Fruit fly (Drosophila melanogaster) whole organism, embryonic: Measurements from ENCODE around the gene mof.

Source experiments
- ATbp ChIP-seq: fragments of 200-800 bp; sonication (Bioruptor generic); optimal IDR thresholded peaks from 2 replicates; lab custom pipeline; 2017; ENCODE audit warnings: missing biosample characterization, mild to moderate bottlenecking, missing genetic modification characterization, missing genetic modification reagents
- Asciz ChIP-seq: fragments of 200-800 bp; sonication (Bioruptor generic); optimal IDR thresholded peaks from 2 replicates; lab custom pipeline; 2017; ENCODE audit warnings: missing biosample characterization, mild to moderate bottlenecking, missing genetic modification characterization, missing genetic modification reagents
- CG11093 ChIP-seq: fragments of 200-800 bp; sonication (Bioruptor generic); IDR thresholded peaks from 3 replicates; pipeline ENCODE4 v1.3.6; 2022; ENCODE audit warnings: missing biosample characterization, missing genetic modification characterization
- CG11504 ChIP-seq: fragments of 200-800 bp; sonication (Bioruptor generic); optimal IDR thresholded peaks from 3 replicates; lab custom pipeline; 2019; ENCODE audit warnings: missing biosample characterization, mild to moderate bottlenecking, missing genetic modification characterization, moderate library complexity
- CG11695 ChIP-seq: fragments of 200-800 bp; sonication (Bioruptor generic); IDR thresholded peaks from 3 replicates; pipeline ENCODE4 v1.3.6; 2022; ENCODE audit warnings: missing biosample characterization, missing genetic modification characterization
- CG12104 ChIP-seq: fragments of 200-800 bp; sonication (Bioruptor generic); optimal IDR thresholded peaks from 3 replicates; lab custom pipeline; 2016; ENCODE audit warnings: missing biosample characterization, missing genetic modification characterization
- CG12236 ChIP-seq: fragments of 200-800 bp; sonication (Bioruptor generic); optimal IDR thresholded peaks from 2 replicates; lab custom pipeline; 2016; ENCODE audit warnings: missing biosample characterization, missing genetic modification characterization
- CG13424 ChIP-seq: fragments of 200-800 bp; sonication (Bioruptor generic); optimal IDR thresholded peaks from 2 replicates; lab custom pipeline; 2019; ENCODE audit warnings: missing biosample characterization, mild to moderate bottlenecking, missing genetic modification characterization, moderate library complexity
- CG14710 ChIP-seq: fragments of 200-800 bp; sonication (Bioruptor generic); optimal IDR thresholded peaks from 3 replicates; lab custom pipeline; 2019; ENCODE audit warnings: missing biosample characterization, mild to moderate bottlenecking, missing genetic modification characterization, moderate library complexity
- CG31365 ChIP-seq: fragments of 200-800 bp; sonication (Bioruptor generic); optimal IDR thresholded peaks from 2 replicates; lab custom pipeline; 2018; ENCODE audit warnings: missing biosample characterization, mild to moderate bottlenecking, missing genetic modification characterization
- CG4617 ChIP-seq: fragments of 200-800 bp; sonication (Bioruptor generic); optimal IDR thresholded peaks from 3 replicates; lab custom pipeline; 2016; ENCODE audit warnings: missing biosample characterization, missing genetic modification characterization, borderline replicate concordance
- CG4730 ChIP-seq: fragments of 200-800 bp; sonication (Bioruptor generic); IDR thresholded peaks from 2 replicates; pipeline ENCODE4 v1.3.6; 2022; ENCODE audit warnings: missing biosample characterization, missing genetic modification characterization
- CG5180 ChIP-seq: fragments of 200-800 bp; sonication (Bioruptor generic); optimal IDR thresholded peaks from 3 replicates; lab custom pipeline; 2017; ENCODE audit warnings: missing biosample characterization, missing genetic modification characterization, mild to moderate bottlenecking, moderate library complexity, missing genetic modification reagents
- CG7357 ChIP-seq: fragments of 200-800 bp; sonication (Bioruptor generic); IDR thresholded peaks from 3 replicates; pipeline ENCODE4 v1.3.6; 2022; ENCODE audit warnings: missing biosample characterization, missing genetic modification characterization
- CG7839 ChIP-seq: fragments of 200-800 bp; sonication (Bioruptor generic); optimal IDR thresholded peaks from 3 replicates; lab custom pipeline; 2018; ENCODE audit warnings: missing biosample characterization, mild to moderate bottlenecking, missing genetic modification characterization, moderate library complexity
- CG8478 ChIP-seq: fragments of >200 bp; optimal IDR thresholded peaks from 2 replicates; lab custom pipeline; 2018
- CG9215 ChIP-seq: fragments of 200-800 bp; sonication (Bioruptor generic); IDR thresholded peaks from 2 replicates; pipeline ENCODE4 v1.3.6; 2022; ENCODE audit warnings: missing biosample characterization, missing genetic modification characterization
- Dfd ChIP-seq, 2 experiments: fragments of >200 bp; optimal IDR thresholded peaks; 2 replicates each; lab custom pipeline; 2017; ENCODE audit warnings: missing biosample characterization in 2 of 2, missing genetic modification characterization in 2 of 2
- Dp ChIP-seq: fragments of 200-800 bp; sonication (Bioruptor generic); optimal IDR thresholded peaks from 2 replicates; lab custom pipeline; 2018; ENCODE audit warnings: missing biosample characterization, mild to moderate bottlenecking, missing genetic modification characterization, moderate library complexity
- Dref ChIP-seq: fragments of 200-800 bp; sonication (Bioruptor generic); IDR thresholded peaks from 2 replicates; pipeline ENCODE4 v1.3.6; 2022; ENCODE audit warnings: missing biosample characterization, missing genetic modification characterization
- ERR ChIP-seq: fragments of 200-800 bp; sonication (Bioruptor generic); optimal IDR thresholded peaks from 2 replicates; lab custom pipeline; 2016; ENCODE audit warnings: missing biosample characterization, missing genetic modification characterization
- Fer1 ChIP-seq: fragments of 200-800 bp; sonication (Bioruptor generic); optimal IDR thresholded peaks from 2 replicates; lab custom pipeline; 2017; ENCODE audit warnings: missing biosample characterization, mild to moderate bottlenecking, missing genetic modification characterization
- Gsc ChIP-seq: fragments of 200-800 bp; sonication (Bioruptor generic); IDR thresholded peaks from 2 replicates; pipeline ENCODE4 v1.3.6; 2022; ENCODE audit warnings: missing biosample characterization, missing genetic modification characterization
- H15 ChIP-seq: fragments of 200-800 bp; sonication (Bioruptor generic); IDR thresholded peaks from 3 replicates; pipeline ENCODE4 v1.3.6; 2022; ENCODE audit warnings: missing biosample characterization, missing genetic modification characterization
- HLH3B ChIP-seq: fragments of 200-800 bp; sonication (Bioruptor generic); IDR thresholded peaks from 2 replicates; pipeline ENCODE4 v1.3.6; 2022; ENCODE audit warnings: missing biosample characterization, missing genetic modification characterization
- MESR4 ChIP-seq: fragments of 200-800 bp; sonication (Bioruptor generic); optimal IDR thresholded peaks from 2 replicates; lab custom pipeline; 2018; ENCODE audit warnings: missing biosample characterization, mild to moderate bottlenecking, missing genetic modification characterization, moderate library complexity
- Sox102F ChIP-seq: fragments of 200-800 bp; sonication (Bioruptor generic); optimal IDR thresholded peaks from 2 replicates; lab custom pipeline; 2018; ENCODE audit warnings: missing biosample characterization, mild to moderate bottlenecking, missing genetic modification characterization, moderate library complexity
- Sry-β ChIP-seq: fragments of 200-800 bp; sonication (Bioruptor generic); optimal IDR thresholded peaks from 2 replicates; lab custom pipeline; 2018; ENCODE audit warnings: missing biosample characterization, mild to moderate bottlenecking, missing genetic modification characterization, moderate library complexity
- TFAM ChIP-seq: fragments of 200-800 bp; sonication (Bioruptor generic); optimal IDR thresholded peaks from 2 replicates; lab custom pipeline; 2017; ENCODE audit warnings: missing biosample characterization, missing genetic modification characterization, inconsistent platforms
- Taf1 ChIP-seq: fragments of 200-800 bp; sonication (Bioruptor generic); IDR thresholded peaks from 2 replicates; pipeline ENCODE4 v1.3.6; 2022; ENCODE audit warnings: missing biosample characterization, missing genetic modification characterization
- Tbp ChIP-seq: fragments of >200 bp; optimal IDR thresholded peaks from 2 replicates; lab custom pipeline; 2018; ENCODE audit warnings: missing biosample characterization, missing genetic modification characterization
- ara ChIP-seq: fragments of 200-800 bp; sonication (Bioruptor generic); IDR thresholded peaks from 2 replicates; pipeline ENCODE4 v1.3.6; 2022; ENCODE audit warnings: missing biosample characterization, missing genetic modification characterization
- ash1 ChIP-seq: fragments of 200-800 bp; sonication (Bioruptor generic); optimal IDR thresholded peaks from 2 replicates; lab custom pipeline; 2018; ENCODE audit warnings: missing biosample characterization, mild to moderate bottlenecking, missing genetic modification characterization
- bigmax ChIP-seq: fragments of 200-800 bp; sonication (Bioruptor generic); optimal IDR thresholded peaks from 2 replicates; lab custom pipeline; 2018; ENCODE audit warnings: missing biosample characterization, mild to moderate bottlenecking, missing genetic modification characterization
- bowl ChIP-seq: fragments of 200-800 bp; sonication (Bioruptor generic); IDR thresholded peaks from 2 replicates; pipeline ENCODE4 v1.3.6; 2022; ENCODE audit warnings: missing biosample characterization, missing genetic modification characterization
- cas ChIP-seq: fragments of 200-800 bp; sonication (Bioruptor generic); IDR thresholded peaks from 2 replicates; pipeline ENCODE4 v1.3.6; 2022; ENCODE audit warnings: missing biosample characterization, missing genetic modification characterization
- dmrt11E ChIP-seq: fragments of 200-800 bp; sonication (Bioruptor generic); optimal IDR thresholded peaks from 3 replicates; lab custom pipeline; 2018; ENCODE audit warnings: missing biosample characterization, mild to moderate bottlenecking, missing genetic modification characterization, moderate library complexity
- dmrt99B ChIP-seq: fragments of 200-800 bp; sonication (Bioruptor generic); optimal IDR thresholded peaks from 2 replicates; lab custom pipeline; 2018; ENCODE audit warnings: missing biosample characterization, mild to moderate bottlenecking, missing genetic modification characterization, moderate library complexity
- fd64A ChIP-seq: fragments of 200-800 bp; sonication (Bioruptor generic); optimal IDR thresholded peaks from 3 replicates; lab custom pipeline; 2018; ENCODE audit warnings: missing biosample characterization, mild to moderate bottlenecking, missing genetic modification characterization
- ftz-f1 ChIP-seq: fragments of 200-800 bp; sonication (Bioruptor generic); optimal IDR thresholded peaks from 2 replicates; lab custom pipeline; 2016; ENCODE audit warnings: missing biosample characterization, missing genetic modification characterization
- jing ChIP-seq: fragments of 200-800 bp; sonication (Bioruptor generic); optimal IDR thresholded peaks from 2 replicates; lab custom pipeline; 2018; ENCODE audit warnings: missing biosample characterization, mild to moderate bottlenecking, missing genetic modification characterization
- kah ChIP-seq: fragments of 200-800 bp; sonication (Bioruptor generic); optimal IDR thresholded peaks from 2 replicates; lab custom pipeline; 2018; ENCODE audit warnings: missing biosample characterization, mild to moderate bottlenecking, missing genetic modification characterization
- maf-S ChIP-seq: fragments of 200-800 bp; sonication (Bioruptor generic); optimal IDR thresholded peaks from 2 replicates; lab custom pipeline; 2016; ENCODE audit warnings: missing biosample characterization, missing genetic modification characterization
- pho ChIP-seq: fragments of 200-800 bp; sonication (Bioruptor generic); optimal IDR thresholded peaks from 2 replicates; lab custom pipeline; 2016; ENCODE audit warnings: missing biosample characterization, missing genetic modification characterization
- pita ChIP-seq: fragments of 200-800 bp; sonication (Bioruptor generic); optimal IDR thresholded peaks from 2 replicates; lab custom pipeline; 2017; ENCODE audit warnings: missing biosample characterization, mild to moderate bottlenecking, missing genetic modification characterization
- row ChIP-seq: fragments of 200-800 bp; sonication (Bioruptor generic); IDR thresholded peaks from 3 replicates; pipeline ENCODE4 v1.3.6; 2022; ENCODE audit warnings: missing biosample characterization, missing genetic modification characterization
- sr ChIP-seq: fragments of 200-800 bp; sonication (Bioruptor generic); IDR thresholded peaks from 3 replicates; pipeline ENCODE4 v1.3.6; 2022; ENCODE audit warnings: missing biosample characterization, missing genetic modification characterization
- sug ChIP-seq: fragments of 200-800 bp; optimal IDR thresholded peaks from 2 replicates; lab custom pipeline; 2019; ENCODE audit warnings: missing biosample characterization, mild to moderate bottlenecking, missing genetic modification characterization, moderate library complexity
- toy ChIP-seq: fragments of 200-800 bp; sonication (Bioruptor generic); IDR thresholded peaks from 2 replicates; pipeline ENCODE4 v1.3.6; 2022; ENCODE audit warnings: missing biosample characterization, missing genetic modification characterization
- zfh1 ChIP-seq: fragments of 200-800 bp; sonication (Bioruptor generic); IDR thresholded peaks from 3 replicates; pipeline ENCODE4 v1.3.6; 2022; ENCODE audit warnings: missing biosample characterization, missing genetic modification characterization

Gene mof

DNA sequence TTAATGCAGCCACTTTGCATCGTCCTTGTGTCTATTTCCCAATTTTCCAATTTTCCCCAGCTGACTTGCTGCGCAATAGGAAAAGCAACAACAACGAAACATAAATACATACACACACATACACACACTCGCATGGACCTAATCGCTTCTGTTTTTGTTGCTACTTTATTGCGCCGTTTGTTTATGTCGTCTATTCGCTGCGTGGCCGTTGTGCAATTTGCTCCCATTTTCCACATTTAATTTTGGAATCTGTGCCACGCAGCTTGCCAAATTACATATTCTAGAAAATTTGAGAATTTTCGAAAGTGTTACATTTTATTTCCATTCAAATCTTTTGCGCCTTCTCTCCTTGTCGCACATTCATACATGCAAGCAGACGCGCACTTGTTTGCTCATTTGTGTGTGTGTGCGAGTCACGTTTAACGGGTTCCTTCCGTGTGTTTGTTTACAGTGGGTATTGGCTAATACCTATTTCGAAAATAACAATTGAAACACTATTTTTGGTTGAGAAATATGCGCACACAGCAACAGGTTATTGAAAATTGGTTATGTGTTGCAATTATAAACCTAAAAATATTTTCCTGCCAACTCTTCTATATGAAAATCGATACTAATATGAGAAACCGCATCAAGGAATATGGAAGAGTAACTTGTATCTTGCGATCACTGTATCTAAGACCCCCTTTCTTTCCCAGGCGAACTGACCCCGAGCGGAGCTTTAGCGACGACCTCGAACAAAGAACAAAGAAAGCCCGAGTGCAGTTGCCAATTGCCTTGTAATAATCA, 3.7 kb upstream of the mof start (continued):
- TF ChIP-seq dmrt11E (tag; lab: Kevin White, UChicago) (peak; percentile 3), CG14710 (tag; lab: Kevin White, UChicago) (peak; percentile 32), H15 (GFP tag; lab: Robert Waterston, UW) (no peak), kah (GFP tag; lab: Kevin White, UChicago) (peak; percentile 83), ftz-f1 (GFP tag; lab: Kevin White, UChicago) (no peak), bigmax (GFP tag; lab: Kevin White, UChicago) (no peak), MESR4 (GFP tag; lab: Kevin White, UChicago) (peak; percentile 8), cas (GFP tag; lab: Robert Waterston, UW) (no peak; the same call in 1 of the 2 replicates), CG11695 (GFP tag; lab: Robert Waterston, UW) (0 out of 3 replicates have a peak, but pooled peaks have one; percentile 34), fd64A (GFP tag; lab: Kevin White, UChicago) (no peak), CG11093 (no peak), CG7357 (GFP tag; lab: Robert Waterston, UW) (0 out of 3 replicates have a peak, but pooled peaks have one; percentile 5), Gsc (GFP tag; lab: Robert Waterston, UW) (no peak), TFAM (GFP tag; lab: Kevin White, UChicago) (no peak), CG7839 (peak; percentile 65), CG12236 (no peak), Tbp (no peak), CG13424 (peak; percentile 58), ash1 (GFP tag; lab: Kevin White, UChicago) (no peak), bowl (GFP tag; lab: Robert Waterston, UW) (no peak), dmrt99B (peak; percentile 64), CG5180 (GFP tag; lab: Kevin White, UChicago) (no peak), Sox102F (GFP tag; lab: Kevin White, UChicago) (peak; percentile 52), CG12104 (GFP tag; lab: Kevin White, UChicago) (no peak), maf-S (GFP tag; lab: Kevin White, UChicago) (no peak), toy (GFP tag; lab: Robert Waterston, UW) (no peak), Taf1 (GFP tag; lab: Robert Waterston, UW) (no peak), CG8478 (lab: Kevin White, UChicago) (peak; percentile 58), Sry-β (GFP tag; lab: Kevin White, UChicago) (no peak), CG4730 (no peak), CG4617 (GFP tag; lab: Kevin White, UChicago) (no peak), CG11504 (peak; percentile 52), zfh1 (GFP tag; lab: Robert Waterston, UW) (no peak), ERR (no peak), ara (GFP tag; lab: Robert Waterston, UW) (no peak; the same call in 1 of the 2 replicates), sug (tag; lab: Kevin White, UChicago) (peak; percentile 59), Fer1 (GFP tag; lab: Kevin White, UChicago) (peak; percentile 60), Dref (no peak), row (GFP tag; lab: Robert Waterston, UW) (peak; percentile 81), CG9215 (GFP tag; lab: Robert Waterston, UW) (peak; percentile 19; the same call in 1 of the 2 replicates), CG31365 (no peak), pita (GFP tag; lab: Kevin White, UChicago) (no peak), Dp (no peak), jing (no peak), Asciz (GFP tag; lab: Kevin White, UChicago) (peak; percentile 29), ATbp (GFP tag; lab: Kevin White, UChicago) (peak; percentile 48), pho (GFP tag; lab: Kevin White, UChicago) (peak; percentile 51), sr (no peak), HLH3B (GFP tag; lab: Robert Waterston, UW) (no peak), Dfd (GFP tag; optimal IDR thresholded peaks at IDR 0.05; lab: Kevin White, UChicago) (no peak)
